Worm (Caenorhabditis elegans): ENCODE data around the gene F44E5.4.

F44E5.4 gene

ce11 chrII:11747889-11748288, 11.2 kb downstream of the F44E5.4 start:
- TF ChIP-seq alr-1 (tag; optimal IDR thresholded peaks at IDR 0.05; ENCODE audit: borderline replicate concordance) (no peak), irx-1 (tag; optimal IDR thresholded peaks at IDR 0.05) (no peak), C04F5.9 (tag; optimal IDR thresholded peaks at IDR 0.05) (no peak), ztf-11 (tag; optimal IDR thresholded peaks at IDR 0.05) (no peak), nhr-85 (tag) (no peak), blmp-1 (tag; optimal IDR thresholded peaks at IDR 0.05) (no peak), F16B12.6 (tag; optimal IDR thresholded peaks at IDR 0.05) (peak; percentile 77), fos-1 (tag; optimal IDR thresholded peaks at IDR 0.05) (no peak), ceh-90 (tag; optimal IDR thresholded peaks at IDR 0.05) (no peak), unc-130 (tag; optimal IDR thresholded peaks at IDR 0.05) (no peak), lin-14 (GFP tag; optimal IDR thresholded peaks at IDR 0.05) (no peak), unc-62 (GFP tag; optimal IDR thresholded peaks at IDR 0.05) (no peak), sptf-1 (tag; optimal IDR thresholded peaks at IDR 0.05) (no peak), lsy-2 (tag; optimal IDR thresholded peaks at IDR 0.05) (peak; percentile 85 to 94), ceh-63 (GFP tag; optimal IDR thresholded peaks at IDR 0.05) (no peak), nhr-11 (tag; optimal IDR thresholded peaks at IDR 0.05) (no peak), lin-13 (GFP tag; optimal IDR thresholded peaks at IDR 0.05) (no peak), ceh-88 (GFP tag; IDR thresholded peaks at IDR 0.05) (no peak), unc-98 (GFP tag; IDR thresholded peaks at IDR 0.05) (no peak), hpl-2 (GFP tag; optimal IDR thresholded peaks at IDR 0.05) (no peak), hlh-17 (GFP tag; optimal IDR thresholded peaks at IDR 0.05; ENCODE audit: borderline replicate concordance) (no peak), ceh-8 (GFP tag; optimal IDR thresholded peaks at IDR 0.05) (no peak), mep-1 (tag; optimal IDR thresholded peaks at IDR 0.05) (peak; percentile 29), tbx-2 (tag; optimal IDR thresholded peaks at IDR 0.05) (no peak), nhr-19 (GFP tag; conservative IDR thresholded peaks at IDR 0.05) (no peak), mdl-1 (tag; optimal IDR thresholded peaks at IDR 0.05) (no peak), isw-1 (GFP tag; IDR thresholded peaks at IDR 0.05) (no peak)

ce11 chrII:11746782-11747288, 12.3 kb downstream of the F44E5.4 start:
- no peak for TF ChIP-seq nhr-85 (tag)
- TF ChIP-seq irx-1 (tag; optimal IDR thresholded peaks at IDR 0.05), result peak; percentile 46
- no peak for TF ChIP-seq sup-37 (GFP tag; optimal IDR thresholded peaks at IDR 0.05)
- no peak for TF ChIP-seq nhr-12 (tag; optimal IDR thresholded peaks at IDR 0.05)
- no peak for TF ChIP-seq unc-98 (GFP tag; IDR thresholded peaks at IDR 0.05)
- peak; percentile 71 for TF ChIP-seq fkh-10 (GFP tag; optimal IDR thresholded peaks at IDR 0.05)
- TF ChIP-seq fkh-4 (tag; optimal IDR thresholded peaks at IDR 0.05; ENCODE audit: borderline replicate concordance), result no peak
- TF ChIP-seq skn-1 (tag; optimal IDR thresholded peaks at IDR 0.05), result peak; percentile 33
- TF ChIP-seq sptf-1 (tag; optimal IDR thresholded peaks at IDR 0.05), result no peak
- TF ChIP-seq rnt-1 (tag; optimal IDR thresholded peaks at IDR 0.05), result no peak
- peak; percentile 42 to 78 (median 70) for TF ChIP-seq ceh-82 (tag; optimal IDR thresholded peaks at IDR 0.05)
- TF ChIP-seq ama-1 (optimal IDR thresholded peaks at IDR 0.05), result no peak
- TF ChIP-seq nhr-11 (tag; optimal IDR thresholded peaks at IDR 0.05), result no peak
- TF ChIP-seq lin-14 (GFP tag; optimal IDR thresholded peaks at IDR 0.05), result peak; percentile 93
- no peak for TF ChIP-seq nhr-90 (tag; optimal IDR thresholded peaks at IDR 0.05; ENCODE audit: poor library complexity)
- no peak for TF ChIP-seq unc-130 (tag; optimal IDR thresholded peaks at IDR 0.05)
- no peak for TF ChIP-seq Y116A8C.19 (tag; optimal IDR thresholded peaks at IDR 0.05; ENCODE audit: borderline replicate concordance)
- TF ChIP-seq dpl-1 (GFP tag; optimal IDR thresholded peaks at IDR 0.05), result peak in 1 of 3 experiments; percentile 7
- TF ChIP-seq ceh-88 (GFP tag; IDR thresholded peaks at IDR 0.05), result no peak
- TF ChIP-seq lin-13 (GFP tag; optimal IDR thresholded peaks at IDR 0.05), result peak; percentile 64
- TF ChIP-seq nhr-84 (tag; optimal IDR thresholded peaks at IDR 0.05), result no peak
- no peak for TF ChIP-seq vab-15 (tag; optimal IDR thresholded peaks at IDR 0.05)
- TF ChIP-seq zag-1 (tag; optimal IDR thresholded peaks at IDR 0.05), result no peak
- no peak for TF ChIP-seq pag-3 (tag; optimal IDR thresholded peaks at IDR 0.05; ENCODE audit: borderline replicate concordance, insufficient read depth)
- TF ChIP-seq efl-3 (GFP tag; optimal IDR thresholded peaks at IDR 0.05), result no peak
- TF ChIP-seq nhr-19 (GFP tag; conservative IDR thresholded peaks at IDR 0.05), result peak; percentile 43
- TF ChIP-seq nhr-77 (tag; optimal IDR thresholded peaks at IDR 0.05), result peak; percentile 70
- TF ChIP-seq blmp-1 (tag; optimal IDR thresholded peaks at IDR 0.05), result no peak
- TF ChIP-seq hpl-2 (GFP tag; optimal IDR thresholded peaks at IDR 0.05), result no peak
- TF ChIP-seq aha-1 (tag; optimal IDR thresholded peaks at IDR 0.05), result no peak
- peak; percentile 48 for TF ChIP-seq sox-4 (tag; optimal IDR thresholded peaks at IDR 0.05)
- TF ChIP-seq ceh-63 (GFP tag; optimal IDR thresholded peaks at IDR 0.05), result no peak
- TF ChIP-seq jun-1 (tag; optimal IDR thresholded peaks at IDR 0.05), result peak; percentile 43
- TF ChIP-seq fkh-8 (tag; optimal IDR thresholded peaks at IDR 0.05), result peak; percentile 92
- TF ChIP-seq efl-1 (optimal IDR thresholded peaks at IDR 0.05), result peak; percentile 30 to 52
- TF ChIP-seq efl-1 (GFP tag; optimal IDR thresholded peaks at IDR 0.05 in 1 of 2), result peak in 1 of 2 experiments; percentile 64
- TF ChIP-seq swsn-7 (tag; optimal IDR thresholded peaks at IDR 0.05), result peak; percentile 72
